Fruit fly (Drosophila melanogaster): Measurements from ENCODE around the gene CG31038.
"Not testable (repeated sequence)": the region's sequence is repeated elsewhere in the genome, so short reads cannot be mapped to it uniquely, and the experiment has no call there.

dm6 chr3R:29924515-29924914 lies 47.7 kb downstream of the CG31038 start, which contains the start of gene Jon99Cii:
- TF ChIP-seq psq, h, Myc, Sin3A, insv, ttk (optimal IDR thresholded peaks at IDR 0.05): not testable (repeated sequence)

Data from Kc167 (cell line).